Fruit fly (Drosophila melanogaster) whole organism, prepupa: ENCODE results near the gene CG15260.
A peak's percentile ranks its signal among the peaks of the same experiment; 100 is the strongest.

Source experiments
- CG11762 ChIP-seq: fragments of 200-800 bp; sonication (Bioruptor generic); optimal IDR thresholded peaks from 3 replicates; lab custom pipeline; 2016; ENCODE audit warnings: missing biosample characterization, missing genetic modification characterization; ENCODE audit not compliant: insufficient read depth
- CG11902 ChIP-seq: fragments of 200-800 bp; sonication (Bioruptor generic); optimal IDR thresholded peaks from 3 replicates; lab custom pipeline; 2016; ENCODE audit warnings: missing biosample characterization, missing genetic modification characterization
- CG1621 ChIP-seq: fragments of 200-800 bp; sonication (Bioruptor generic); optimal IDR thresholded peaks from 3 replicates; lab custom pipeline; 2018; ENCODE audit warnings: missing biosample characterization, mild to moderate bottlenecking, missing genetic modification characterization
- CG3032 ChIP-seq: fragments of 200-800 bp; optimal IDR thresholded peaks from 2 replicates; lab custom pipeline; 2019; ENCODE audit warnings: missing biosample characterization, mild to moderate bottlenecking, missing genetic modification characterization, moderate library complexity
- CG32006 ChIP-seq: fragments of 200-800 bp; sonication (Bioruptor generic); optimal IDR thresholded peaks from 3 replicates; lab custom pipeline; 2017; ENCODE audit warnings: missing biosample characterization, mild to moderate bottlenecking, missing genetic modification characterization
- CG34406 ChIP-seq: fragments of 200-800 bp; sonication (Bioruptor generic); optimal IDR thresholded peaks from 3 replicates; lab custom pipeline; 2016; ENCODE audit warnings: missing biosample characterization, missing genetic modification characterization
- CG3919 ChIP-seq: fragments of 200-800 bp; sonication (Bioruptor generic); optimal IDR thresholded peaks from 3 replicates; lab custom pipeline; 2016; ENCODE audit warnings: missing biosample characterization, missing genetic modification characterization
- CG6792 ChIP-seq: fragments of 200-800 bp; sonication (Bioruptor generic); optimal IDR thresholded peaks from 3 replicates; lab custom pipeline; 2016; ENCODE audit warnings: missing biosample characterization, missing genetic modification characterization
- CG6808 ChIP-seq: fragments of 200-800 bp; sonication (Bioruptor generic); optimal IDR thresholded peaks from 3 replicates; lab custom pipeline; 2017; ENCODE audit warnings: missing biosample characterization, missing genetic modification characterization, mild to moderate bottlenecking, moderate library complexity, missing genetic modification reagents
- CG8119 ChIP-seq: fragments of 200-800 bp; sonication (Bioruptor generic); IDR thresholded peaks from 3 replicates; pipeline ENCODE4 v1.3.6; 2022; ENCODE audit warnings: missing biosample characterization, missing genetic modification characterization
- CG8319 ChIP-seq: fragments of 200-800 bp; sonication (Bioruptor generic); optimal IDR thresholded peaks from 3 replicates; lab custom pipeline; 2016; ENCODE audit warnings: missing biosample characterization, missing genetic modification characterization
- CG8632 ChIP-seq: fragments of 200-800 bp; sonication (Bioruptor generic); optimal IDR thresholded peaks from 3 replicates; lab custom pipeline; 2016; ENCODE audit warnings: missing biosample characterization, missing genetic modification characterization
- CG9139 ChIP-seq: fragments of 200-800 bp; sonication (Bioruptor generic); optimal IDR thresholded peaks from 3 replicates; lab custom pipeline; 2017; ENCODE audit warnings: missing biosample characterization, mild to moderate bottlenecking, missing genetic modification characterization
- Eip78C ChIP-seq: fragments of 200-800 bp; sonication (Bioruptor generic); peaks from one replicate; lab custom pipeline; 2016; ENCODE audit warnings: missing biosample characterization, missing genetic modification characterization
- Eip93F ChIP-seq: fragments of 200-800 bp; sonication (Bioruptor generic); optimal IDR thresholded peaks from 2 replicates; lab custom pipeline; 2016; ENCODE audit warnings: missing biosample characterization, mild to moderate bottlenecking, missing genetic modification characterization
- Ets21C ChIP-seq: fragments of 200-800 bp; sonication (Bioruptor generic); optimal IDR thresholded peaks from 3 replicates; lab custom pipeline; 2016; ENCODE audit warnings: missing biosample characterization, missing genetic modification characterization
- Gug ChIP-seq: fragments of 200-800 bp; sonication (Bioruptor generic); IDR thresholded peaks from 2 replicates; pipeline ENCODE4 v1.3.6; 2022; ENCODE audit warnings: missing biosample characterization, missing genetic modification characterization
- Hr38 ChIP-seq: sonication (Bioruptor generic); optimal IDR thresholded peaks from 2 replicates; lab custom pipeline; 2016; ENCODE audit warnings: missing biosample characterization, missing genetic modification characterization
- Hr39 ChIP-seq: fragments of 200-800 bp; sonication (Bioruptor generic); optimal IDR thresholded peaks from 2 replicates; lab custom pipeline; 2016; ENCODE audit warnings: missing biosample characterization, missing genetic modification characterization
- Hr4 ChIP-seq: fragments of 200-800 bp; sonication (Bioruptor generic); optimal IDR thresholded peaks from 3 replicates; lab custom pipeline; 2016; ENCODE audit warnings: missing biosample characterization, missing genetic modification characterization
- Lpt ChIP-seq: fragments of 200-800 bp; sonication (Bioruptor generic); optimal IDR thresholded peaks from 3 replicates; lab custom pipeline; 2016; ENCODE audit warnings: missing biosample characterization, missing genetic modification characterization
- OdsH ChIP-seq: fragments of 200-800 bp; sonication (Bioruptor generic); optimal IDR thresholded peaks from 3 replicates; lab custom pipeline; 2016; ENCODE audit warnings: missing biosample characterization, missing genetic modification characterization
- Smox ChIP-seq: fragments of 200-800 bp; sonication (Bioruptor generic); optimal IDR thresholded peaks from 3 replicates; lab custom pipeline; 2016; ENCODE audit warnings: missing biosample characterization, missing genetic modification characterization
- Sox102F ChIP-seq: fragments of 200-800 bp; sonication (Bioruptor generic); optimal IDR thresholded peaks from 2 replicates; lab custom pipeline; 2016; ENCODE audit warnings: missing biosample characterization, mild to moderate bottlenecking, missing genetic modification characterization
- Sox14 ChIP-seq: fragments of 200-800 bp; sonication (Bioruptor generic); optimal IDR thresholded peaks from 3 replicates; lab custom pipeline; 2016; ENCODE audit warnings: missing biosample characterization, missing genetic modification characterization
- Sox15 ChIP-seq: fragments of 200-800 bp; sonication (Bioruptor generic); optimal IDR thresholded peaks from 3 replicates; lab custom pipeline; 2016; ENCODE audit warnings: missing biosample characterization, missing genetic modification characterization
- acj6 ChIP-seq: fragments of 200-800 bp; sonication (Bioruptor generic); optimal IDR thresholded peaks from 3 replicates; lab custom pipeline; 2016; ENCODE audit warnings: missing biosample characterization, missing genetic modification characterization
- cyc ChIP-seq: fragments of 200-800 bp; sonication (Bioruptor generic); optimal IDR thresholded peaks from 3 replicates; lab custom pipeline; 2016; ENCODE audit warnings: missing biosample characterization, missing genetic modification characterization
- dac ChIP-seq: fragments of 200-800 bp; sonication (Bioruptor generic); optimal IDR thresholded peaks from 2 replicates; lab custom pipeline; 2017; ENCODE audit warnings: missing biosample characterization, mild to moderate bottlenecking, missing genetic modification characterization
- dsx ChIP-seq: fragments of 200-800 bp; optimal IDR thresholded peaks from 3 replicates; lab custom pipeline; 2019; ENCODE audit warnings: missing biosample characterization, mild to moderate bottlenecking, missing genetic modification characterization, moderate library complexity; ENCODE audit not compliant: poor library complexity, severe bottlenecking
- fd59A ChIP-seq: fragments of 200-800 bp; sonication (Bioruptor generic); optimal IDR thresholded peaks from 2 replicates; lab custom pipeline; 2017; ENCODE audit warnings: missing biosample characterization, mild to moderate bottlenecking, missing genetic modification characterization, missing genetic modification reagents
- fkh ChIP-seq: fragments of 200-800 bp; sonication (Bioruptor generic); optimal IDR thresholded peaks from 3 replicates; lab custom pipeline; 2017; ENCODE audit warnings: missing biosample characterization, mild to moderate bottlenecking, missing genetic modification characterization, moderate library complexity
- lz ChIP-seq: fragments of 200-800 bp; sonication (Bioruptor generic); optimal IDR thresholded peaks from 3 replicates; lab custom pipeline; 2016; ENCODE audit warnings: missing biosample characterization, missing genetic modification characterization
- net ChIP-seq: fragments of 200-800 bp; sonication (Bioruptor generic); optimal IDR thresholded peaks from 3 replicates; lab custom pipeline; 2016; ENCODE audit warnings: missing biosample characterization, missing genetic modification characterization
- salr ChIP-seq, 2 experiments: fragments of 200-800 bp; sonication (Bioruptor generic); optimal IDR thresholded peaks; 3 replicates each; lab custom pipeline; 2016 to 2018; ENCODE audit warnings: missing biosample characterization in 2 of 2, missing genetic modification characterization in 2 of 2, mild to moderate bottlenecking in 1 of 2
- spab ChIP-seq: fragments of 200-800 bp; sonication (Bioruptor generic); optimal IDR thresholded peaks from 2 replicates; lab custom pipeline; 2017; ENCODE audit warnings: missing biosample characterization, mild to moderate bottlenecking, missing genetic modification characterization, missing genetic modification reagents
- svp ChIP-seq: fragments of 200-800 bp; sonication (Bioruptor generic); peaks from one replicate; lab custom pipeline; 2016; ENCODE audit warnings: missing biosample characterization, missing genetic modification characterization
- topi ChIP-seq: fragments of 200-800 bp; sonication (Bioruptor generic); optimal IDR thresholded peaks from 3 replicates; lab custom pipeline; 2016; ENCODE audit warnings: missing biosample characterization, missing genetic modification characterization

The CG15260 gene

DNA sequence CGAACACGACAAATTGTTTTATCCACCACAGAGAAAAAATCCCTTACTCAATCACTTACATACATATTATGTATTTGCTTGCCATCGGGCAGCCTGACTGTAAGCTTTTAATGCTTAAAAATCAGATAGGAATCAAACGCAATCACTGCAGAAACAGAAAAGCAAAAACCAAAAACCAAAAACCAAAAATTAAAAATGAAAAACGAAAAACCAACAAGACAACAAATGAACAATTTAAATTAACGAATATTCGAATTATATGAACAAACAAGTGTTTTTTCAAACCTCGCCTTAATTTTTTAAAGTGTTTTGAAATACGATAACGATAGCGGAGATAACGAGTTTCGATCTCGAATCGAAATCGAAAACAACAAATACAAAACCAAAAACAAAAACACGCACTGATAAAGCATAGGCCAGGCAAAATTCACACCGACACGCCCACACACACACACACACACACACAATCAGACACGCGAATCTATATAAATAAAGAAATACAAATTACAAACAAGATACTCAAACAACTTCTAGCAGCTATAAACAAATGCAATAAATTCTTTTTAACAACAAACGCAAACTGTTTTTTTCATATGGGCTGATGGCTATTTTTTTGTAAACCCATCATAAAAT lies 37.7 kb downstream of the CG15260 start (continued):
- TF ChIP-seq Eip93F (GFP tag; lab: Kevin White, UChicago) = no peak
- peak; percentile 47 for TF ChIP-seq cyc (GFP tag; lab: Kevin White, UChicago)
- TF ChIP-seq topi = no peak
- TF ChIP-seq Smox (GFP tag; lab: Kevin White, UChicago) = no peak
- TF ChIP-seq Sox15 (GFP tag; lab: Kevin White, UChicago) = no peak
- peak; percentile 20 for TF ChIP-seq dsx (GFP tag; lab: Kevin White, UChicago)
- TF ChIP-seq salr (GFP tag; optimal IDR thresholded peaks at IDR 0.05; lab: Kevin White, UChicago) = no peak
- peak; percentile 89 for TF ChIP-seq svp
- TF ChIP-seq acj6 (GFP tag; lab: Kevin White, UChicago) = peak; percentile 48
- TF ChIP-seq Hr38 (GFP tag; lab: Kevin White, UChicago) = no peak
- no peak for TF ChIP-seq Hr4
- TF ChIP-seq CG8119 (GFP tag; lab: Robert Waterston, UW) = peak; percentile 63
- TF ChIP-seq Eip78C (GFP tag; lab: Kevin White, UChicago) = peak; percentile 83
- TF ChIP-seq Lpt = peak; percentile 13
- no peak for TF ChIP-seq CG11902
- peak; percentile 28 for TF ChIP-seq CG3032 (tag; lab: Kevin White, UChicago)
- TF ChIP-seq fd59A = peak; percentile 24
- peak; percentile 60 for TF ChIP-seq CG32006 (GFP tag; lab: Kevin White, UChicago)
- TF ChIP-seq spab (GFP tag; lab: Kevin White, UChicago) = peak; percentile 21
- no peak for TF ChIP-seq lz (GFP tag; lab: Kevin White, UChicago)
- no peak for TF ChIP-seq Hr39 (GFP tag; lab: Kevin White, UChicago)
- peak; percentile 14 for TF ChIP-seq fkh (GFP tag; lab: Kevin White, UChicago)
- peak; percentile 29 for TF ChIP-seq net (GFP tag; lab: Kevin White, UChicago)
- no peak for TF ChIP-seq dac (GFP tag; lab: Kevin White, UChicago)
- no peak for TF ChIP-seq OdsH (GFP tag; lab: Kevin White, UChicago)
- TF ChIP-seq CG3919 = peak; percentile 63
- no peak for TF ChIP-seq Sox102F (GFP tag; lab: Kevin White, UChicago)
- peak; percentile 9 for TF ChIP-seq CG8319 (GFP tag; lab: Kevin White, UChicago)
- TF ChIP-seq CG8632 = peak; percentile 43
- no peak for TF ChIP-seq CG9139 (GFP tag; lab: Kevin White, UChicago)
- TF ChIP-seq CG6808 (GFP tag; lab: Kevin White, UChicago) = peak; percentile 30
- peak; percentile 39 for TF ChIP-seq CG6792 (GFP tag; lab: Kevin White, UChicago)
- TF ChIP-seq CG11762 = peak; percentile 24
- TF ChIP-seq Sox14 (GFP tag; lab: Kevin White, UChicago) = no peak

DNA sequence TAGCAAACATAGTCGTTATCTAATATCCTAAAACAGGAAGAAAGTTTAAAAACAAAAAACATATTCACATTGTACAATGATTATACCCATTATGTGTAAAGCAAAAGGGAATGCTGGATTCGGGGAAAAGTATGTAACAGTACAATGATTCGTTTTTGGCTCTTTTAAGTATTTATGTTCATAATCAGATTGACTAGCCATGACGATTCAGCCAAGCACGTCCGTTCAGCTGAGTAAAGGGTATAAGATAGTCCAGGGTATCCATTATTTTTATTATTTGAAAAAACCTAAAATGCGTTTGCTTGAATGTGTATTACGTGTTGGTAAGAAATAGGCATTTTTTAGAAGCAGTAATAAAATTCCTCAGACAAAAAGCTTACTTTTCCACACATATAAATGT lies 42.4 kb downstream of the CG15260 start:
- peak; percentile 36 for TF ChIP-seq Eip78C (GFP tag; lab: Kevin White, UChicago)
- no peak for TF ChIP-seq net (GFP tag; lab: Kevin White, UChicago)
- no peak for TF ChIP-seq CG6792 (GFP tag; lab: Kevin White, UChicago)

dm6 chr2L:15249006-15249513 lies 43.0 kb downstream of the CG15260 start:
- TF ChIP-seq CG9139 (GFP tag; lab: Kevin White, UChicago) (no peak), spab (GFP tag; lab: Kevin White, UChicago) (no peak), CG6792 (GFP tag; lab: Kevin White, UChicago) (no peak), Sox14 (GFP tag; lab: Kevin White, UChicago) (no peak), CG1621 (no peak), OdsH (GFP tag; lab: Kevin White, UChicago) (no peak), salr (GFP tag; optimal IDR thresholded peaks at IDR 0.05; lab: Kevin White, UChicago) (no peak), CG3032 (tag; lab: Kevin White, UChicago) (no peak), CG8319 (GFP tag; lab: Kevin White, UChicago) (no peak), CG34406 (GFP tag; lab: Kevin White, UChicago) (no peak), Ets21C (no peak), CG3919 (no peak), fd59A (no peak), Gug (GFP tag; lab: Robert Waterston, UW) (no peak), CG11902 (no peak), lz (GFP tag; lab: Kevin White, UChicago) (no peak), CG6808 (GFP tag; lab: Kevin White, UChicago) (no peak), Lpt (no peak)
